Worm (Caenorhabditis elegans) whole organism, mixed stage, embryonic: ENCODE data around the gene Y47D7A.15.

Source experiments
- M03D4.4 ChIP-seq: sonication (generic microtip); optimal IDR thresholded peaks from 2 replicates; lab custom pipeline; 2017; ENCODE audit warnings: mild to moderate bottlenecking, missing genetic modification characterization, missing compliant biosample characterization
- blmp-1 ChIP-seq: fragments of 150-350 bp; optimal IDR thresholded peaks from 2 replicates; lab custom pipeline; 2014; ENCODE audit warnings: missing biosample characterization, missing genetic modification characterization
- ceh-39 ChIP-seq: fragments of 150-350 bp; optimal IDR thresholded peaks from 2 replicates; lab custom pipeline; 2014; ENCODE audit warnings: missing biosample characterization, missing genetic modification characterization
- ceh-83 ChIP-seq: fragments of 200-800 bp; sonication (Bioruptor generic); optimal IDR thresholded peaks from 2 replicates; lab custom pipeline; 2018; ENCODE audit warnings: mild to moderate bottlenecking, missing genetic modification characterization, missing compliant biosample characterization
- ces-1 ChIP-seq: fragments of 150-350 bp; optimal IDR thresholded peaks from 2 replicates; lab custom pipeline; 2014; ENCODE audit warnings: missing biosample characterization, missing genetic modification reagents, missing genetic modification characterization
- drap-1 ChIP-seq: fragments of 200-800 bp; sonication (Bioruptor generic); optimal IDR thresholded peaks from 3 replicates; lab custom pipeline; 2018; ENCODE audit warnings: mild to moderate bottlenecking, missing genetic modification characterization, missing compliant biosample characterization
- elt-1 ChIP-seq: sonication (generic microtip); optimal IDR thresholded peaks from 2 replicates; lab custom pipeline; 2017; ENCODE audit warnings: missing genetic modification characterization, mild to moderate bottlenecking, missing compliant biosample characterization, antibody characterized with exemption, moderate library complexity, borderline replicate concordance; ENCODE audit not compliant: insufficient read depth
- elt-3 ChIP-seq: fragments of 150-350 bp; optimal IDR thresholded peaks from 2 replicates; lab custom pipeline; 2014; ENCODE audit warnings: missing biosample characterization, missing genetic modification characterization
- flh-1 ChIP-seq: fragments of 200-800 bp; sonication (Bioruptor generic); optimal IDR thresholded peaks from 2 replicates; lab custom pipeline; 2018; ENCODE audit warnings: mild to moderate bottlenecking, missing genetic modification characterization, moderate library complexity, missing compliant biosample characterization
- hlh-1 ChIP-seq: fragments of 150-350 bp; optimal IDR thresholded peaks from 2 replicates; lab custom pipeline; 2014; ENCODE audit warnings: missing biosample characterization, missing genetic modification reagents, missing genetic modification characterization
- lin-13 ChIP-seq: fragments of 150-350 bp; optimal IDR thresholded peaks from 2 replicates; lab custom pipeline; 2014; ENCODE audit warnings: missing biosample characterization, missing genetic modification characterization
- lin-32 ChIP-seq: fragments of 200-800 bp; sonication (Bioruptor generic); optimal IDR thresholded peaks from 2 replicates; lab custom pipeline; 2018; ENCODE audit warnings: mild to moderate bottlenecking, missing genetic modification characterization, missing compliant biosample characterization
- mab-5 ChIP-seq: fragments of 150-350 bp; optimal IDR thresholded peaks from 2 replicates; lab custom pipeline; 2014; ENCODE audit warnings: missing biosample characterization, missing genetic modification characterization
- mep-1 ChIP-seq: fragments of 150-350 bp; optimal IDR thresholded peaks from 2 replicates; lab custom pipeline; 2017; ENCODE audit warnings: missing biosample characterization, missing genetic modification reagents, missing genetic modification characterization, inconsistent platforms
- mls-2 ChIP-seq: sonication (generic microtip); optimal IDR thresholded peaks from 2 replicates; lab custom pipeline; 2016; ENCODE audit warnings: mild to moderate bottlenecking, missing genetic modification characterization, moderate library complexity, missing compliant biosample characterization
- nhr-12 ChIP-seq: fragments of 150-350 bp; optimal IDR thresholded peaks from 2 replicates; lab custom pipeline; 2014; ENCODE audit warnings: missing biosample characterization, missing genetic modification characterization
- nhr-2 ChIP-seq: fragments of 150-350 bp; optimal IDR thresholded peaks from 2 replicates; lab custom pipeline; 2014; ENCODE audit warnings: missing biosample characterization, missing genetic modification characterization
- nhr-237 ChIP-seq: fragments of 150-350 bp; optimal IDR thresholded peaks from 2 replicates; lab custom pipeline; 2014; ENCODE audit warnings: missing biosample characterization, missing genetic modification characterization
- nhr-76 ChIP-seq: sonication (generic microtip); optimal IDR thresholded peaks from 2 replicates; lab custom pipeline; 2017; ENCODE audit warnings: missing biosample characterization, missing genetic modification characterization
- sem-2 ChIP-seq: fragments of 200-800 bp; sonication (Bioruptor generic); optimal IDR thresholded peaks from 2 replicates; lab custom pipeline; 2018; ENCODE audit warnings: mild to moderate bottlenecking, missing genetic modification characterization, missing compliant biosample characterization
- sptf-1 ChIP-seq: sonication (generic microtip); optimal IDR thresholded peaks from 2 replicates; lab custom pipeline; 2017; ENCODE audit warnings: mild to moderate bottlenecking, missing genetic modification characterization, moderate library complexity, missing compliant biosample characterization
- tbx-8 ChIP-seq: fragments of 200-800 bp; sonication (Bioruptor generic); optimal IDR thresholded peaks from 2 replicates; lab custom pipeline; 2018; ENCODE audit warnings: mild to moderate bottlenecking, missing genetic modification characterization, moderate library complexity, missing compliant biosample characterization
- unc-120 ChIP-seq: sonication (generic microtip); optimal IDR thresholded peaks from 2 replicates; lab custom pipeline; 2017; ENCODE audit warnings: missing genetic modification characterization, missing compliant biosample characterization; ENCODE audit not compliant: poor library complexity, severe bottlenecking
- unc-39 ChIP-seq: fragments of 150-350 bp; optimal IDR thresholded peaks from 2 replicates; lab custom pipeline; 2014; ENCODE audit warnings: missing biosample characterization, missing genetic modification characterization
- unc-62 ChIP-seq: fragments of 150-350 bp; optimal IDR thresholded peaks from 2 replicates; lab custom pipeline; 2014; ENCODE audit warnings: missing biosample characterization, missing genetic modification reagents, missing genetic modification characterization
- zip-8 ChIP-seq: fragments of 150-350 bp; optimal IDR thresholded peaks from 2 replicates; lab custom pipeline; 2014; ENCODE audit warnings: missing biosample characterization, missing genetic modification characterization
- ztf-11 ChIP-seq: fragments of 150-350 bp; optimal IDR thresholded peaks from 2 replicates; lab custom pipeline; 2014; ENCODE audit warnings: missing biosample characterization, missing genetic modification characterization

The Y47D7A.15 gene

DNA sequence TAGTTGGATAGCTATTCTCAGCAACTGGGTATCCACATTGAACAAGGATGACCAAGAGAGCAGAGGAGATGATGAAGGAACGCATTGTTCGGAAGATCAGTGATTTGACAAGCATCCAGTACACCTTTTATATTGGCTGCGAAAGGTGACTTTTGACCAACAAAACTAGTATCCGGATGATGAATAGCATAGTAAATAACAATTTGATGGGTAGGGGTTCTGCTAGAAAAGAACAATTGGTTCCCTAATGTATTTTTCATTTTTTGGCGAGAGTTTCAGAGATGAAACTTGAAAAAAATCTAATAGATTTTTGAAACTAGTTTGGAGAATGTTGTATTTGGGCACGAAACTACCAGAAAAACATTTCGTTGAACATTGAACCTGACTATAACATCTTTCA lies 4.8 kb downstream of the Y47D7A.15 start, which contains the start of gene Y47D7A.11:
Y47D7A.11 (minus strand) TSS at position 101 of the 400 bp plus-strand sequence.
- TF ChIP-seq unc-62 (GFP tag; lab: Kevin White, UChicago) (no peak), nhr-12 (tag; lab: Kevin White, UChicago) (no peak), mep-1 (tag; lab: Kevin White, UChicago) (no peak), elt-3 (tag; lab: Kevin White, UChicago) (no peak), blmp-1 (tag; lab: Kevin White, UChicago) (no peak), ztf-11 (tag; lab: Kevin White, UChicago) (no peak), nhr-76 (no peak)

- TF ChIP-seq M03D4.4 (tag; lab: Kevin White, UChicago) (no peak), nhr-2 (tag; lab: Kevin White, UChicago) (no peak), ces-1 (GFP tag; lab: Kevin White, UChicago) (no peak), ceh-39 (tag; lab: Kevin White, UChicago) (no peak), mls-2 (no peak), lin-32 (GFP tag; lab: Kevin White, UChicago) (no peak), hlh-1 (tag; lab: Kevin White, UChicago) (no peak), blmp-1 (tag; lab: Kevin White, UChicago) (no peak), nhr-237 (tag; lab: Kevin White, UChicago) (no peak), ceh-83 (GFP tag; lab: Kevin White, UChicago) (no peak), drap-1 (GFP tag; lab: Kevin White, UChicago) (no peak), ztf-11 (tag; lab: Kevin White, UChicago) (no peak), mab-5 (tag; lab: Kevin White, UChicago) (no peak), unc-39 (tag; lab: Kevin White, UChicago) (no peak), sem-2 (GFP tag; lab: Kevin White, UChicago) (no peak), sptf-1 (tag; lab: Kevin White, UChicago) (no peak), elt-1 (tag; lab: Kevin White, UChicago) (no peak)
Observed at ce11 chrV:4423860-4424401, 9.1 kb downstream of the Y47D7A.15 start, which contains the start of the genes Y47D7A.9 and Y47D7A.19. TSS of gene Y47D7A.9 (minus strand) at chrV:4423960. TSS of gene Y47D7A.19 (plus strand) at chrV:4424351.

DNA sequence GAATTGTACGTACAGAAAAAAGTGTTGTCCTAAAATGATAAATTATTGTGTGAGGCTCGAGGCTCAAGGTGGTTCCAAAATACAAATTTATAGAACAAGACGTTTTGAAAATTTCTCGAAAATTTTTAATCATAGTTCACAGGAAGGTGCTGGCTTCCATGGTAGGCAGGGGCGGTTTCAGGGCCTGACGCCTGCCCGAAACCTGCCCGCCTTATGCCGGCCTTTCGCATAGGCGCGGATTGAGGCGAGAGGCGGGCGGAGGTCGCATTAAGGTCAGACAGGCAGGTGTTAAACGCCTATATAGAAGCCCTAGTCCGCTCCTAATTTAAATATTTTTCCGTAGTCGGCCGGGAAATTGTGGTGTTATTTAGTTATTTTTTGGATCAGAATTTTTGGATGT lies 9.9 kb downstream of the Y47D7A.15 start:
- TF ChIP-seq mep-1 (tag; lab: Kevin White, UChicago) (no peak), tbx-8 (GFP tag; lab: Kevin White, UChicago) (no peak), elt-1 (tag; lab: Kevin White, UChicago) (no peak), ceh-39 (tag; lab: Kevin White, UChicago) (no peak), lin-32 (GFP tag; lab: Kevin White, UChicago) (no peak), ztf-11 (tag; lab: Kevin White, UChicago) (no peak), elt-3 (tag; lab: Kevin White, UChicago) (no peak), nhr-76 (no peak)

DNA sequence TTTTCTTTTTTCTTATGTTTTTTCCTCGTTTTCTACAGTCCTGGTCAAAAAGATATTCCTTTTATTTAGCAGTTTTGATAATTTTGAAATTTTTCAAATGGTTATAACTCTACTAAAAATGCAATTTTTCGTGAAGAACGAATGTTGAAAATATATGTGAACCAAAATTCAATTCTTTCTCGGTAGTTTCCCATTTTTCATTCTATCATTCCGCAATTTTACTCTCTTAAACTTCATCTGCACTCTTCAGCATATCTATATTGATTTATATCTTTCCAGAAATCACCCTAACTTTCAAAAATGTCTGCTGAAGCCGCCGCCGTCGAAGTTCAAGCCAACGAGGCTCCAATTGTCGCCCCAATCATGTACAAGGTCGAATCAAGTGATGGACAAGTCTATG lies 10.9 kb downstream of the Y47D7A.15 start, which contains the start of gene skr-7:
skr-7 (plus strand) TSS at position 301 of the 400 bp plus-strand sequence.
- TF ChIP-seq ceh-83 (GFP tag; lab: Kevin White, UChicago) (no peak), lin-13 (tag; lab: Kevin White, UChicago) (no peak), nhr-2 (tag; lab: Kevin White, UChicago) (no peak), unc-62 (GFP tag; lab: Kevin White, UChicago) (no peak), blmp-1 (tag; lab: Kevin White, UChicago) (no peak), nhr-76 (no peak), ztf-11 (tag; lab: Kevin White, UChicago) (no peak), elt-3 (tag; lab: Kevin White, UChicago) (no peak), unc-39 (tag; lab: Kevin White, UChicago) (no peak), nhr-237 (tag; lab: Kevin White, UChicago) (no peak), ces-1 (GFP tag; lab: Kevin White, UChicago) (no peak), unc-120 (tag; lab: Kevin White, UChicago) (no peak), nhr-12 (tag; lab: Kevin White, UChicago) (no peak)

DNA sequence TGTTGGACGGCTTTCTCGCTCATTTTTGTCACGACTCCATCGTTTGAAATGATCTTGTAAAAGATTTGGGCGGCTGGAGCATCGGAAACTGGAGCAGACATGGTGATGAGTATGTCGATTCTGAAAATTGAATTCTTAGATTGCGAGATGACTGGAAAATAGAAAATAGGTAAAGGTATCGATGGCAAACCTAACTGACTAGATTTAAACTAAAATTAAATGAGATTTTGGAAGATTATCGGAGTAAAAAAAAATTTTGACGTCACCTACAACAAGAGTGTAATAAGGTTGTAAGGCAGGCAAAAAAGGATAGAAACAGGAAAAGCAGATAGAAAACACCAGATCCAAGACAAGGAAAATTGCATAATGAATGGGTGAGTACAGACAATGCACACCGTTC lies 11.5 kb downstream of the Y47D7A.15 start, which contains the start of gene skr-14:
skr-14 (minus strand) TSS at position 101 of the 400 bp plus-strand sequence.
- no peak for TF ChIP-seq flh-1
- no peak for TF ChIP-seq zip-8 (tag; lab: Kevin White, UChicago)
- no peak for TF ChIP-seq lin-32 (GFP tag; lab: Kevin White, UChicago)
